Worm (Caenorhabditis elegans) whole organism, early embryonic: ENCODE measurements around the gene F56B3.4.

ENCODE experiments used
- B0310.2 ChIP-seq: sonication (generic microtip); optimal IDR thresholded peaks from 2 replicates; lab custom pipeline; 2016; ENCODE audit warnings: mild to moderate bottlenecking, missing genetic modification characterization, missing compliant biosample characterization
- F13C5.2 ChIP-seq: sonication (generic microtip); optimal IDR thresholded peaks from 2 replicates; lab custom pipeline; 2017; ENCODE audit warnings: mild to moderate bottlenecking, missing genetic modification characterization, inconsistent platforms, missing compliant biosample characterization
- aly-1 ChIP-seq: sonication (generic microtip); optimal IDR thresholded peaks from 2 replicates; lab custom pipeline; 2016; ENCODE audit warnings: missing genetic modification characterization, missing compliant biosample characterization
- ama-1 ChIP-seq: fragments of 150-350 bp; optimal IDR thresholded peaks from 2 replicates; lab custom pipeline; 2014
- ceh-13 ChIP-seq: fragments of 200-800 bp; sonication (Bioruptor generic); optimal IDR thresholded peaks from 2 replicates; lab custom pipeline; 2018; ENCODE audit warnings: mild to moderate bottlenecking, missing genetic modification characterization, missing compliant biosample characterization
- ceh-36 ChIP-seq: sonication (generic microtip); optimal IDR thresholded peaks from 2 replicates; lab custom pipeline; 2016; ENCODE audit warnings: missing genetic modification characterization, inconsistent platforms, missing compliant biosample characterization
- ets-7 ChIP-seq: sonication (generic microtip); optimal IDR thresholded peaks from 2 replicates; lab custom pipeline; 2016; ENCODE audit warnings: missing genotype, missing genetic modification characterization, missing compliant biosample characterization
- flt-1 ChIP-seq: fragments of 200-800 bp; sonication (Bioruptor generic); IDR thresholded peaks from 2 replicates; pipeline ENCODE4 v1.3.6; 2022; ENCODE audit warnings: missing genetic modification characterization, missing compliant biosample characterization
- hmbx-1 ChIP-seq: sonication (generic microtip); optimal IDR thresholded peaks from 2 replicates; lab custom pipeline; 2016; ENCODE audit warnings: mild to moderate bottlenecking, missing genetic modification characterization, missing compliant biosample characterization
- hmg-4 ChIP-seq: fragments of 200-800 bp; sonication (Bioruptor generic); optimal IDR thresholded peaks from 2 replicates; lab custom pipeline; 2018; ENCODE audit warnings: mild to moderate bottlenecking, missing genetic modification characterization, missing compliant biosample characterization
- hnd-1 ChIP-seq: sonication (generic microtip); optimal IDR thresholded peaks from 2 replicates; lab custom pipeline; 2016; ENCODE audit warnings: missing genetic modification characterization, missing compliant biosample characterization
- pes-1 ChIP-seq: fragments of 200-800 bp; sonication (Bioruptor generic); IDR thresholded peaks from 2 replicates; pipeline ENCODE4 v1.3.6; 2022; ENCODE audit warnings: missing genetic modification reagents, missing genetic modification characterization, missing compliant biosample characterization
- scrt-1 ChIP-seq: fragments of 200-800 bp; sonication (Bioruptor generic); IDR thresholded peaks from 2 replicates; pipeline ENCODE4 v1.3.6; 2022; ENCODE audit warnings: missing genetic modification characterization, missing compliant biosample characterization
- sea-1 ChIP-seq: fragments of 200-800 bp; sonication (Bioruptor generic); conservative IDR thresholded peaks from 2 replicates; pipeline ENCODE4 v1.3.6; 2022; ENCODE audit warnings: missing genetic modification characterization, missing compliant biosample characterization
- tbx-11 ChIP-seq: fragments of 200-800 bp; sonication (Bioruptor generic); IDR thresholded peaks from 2 replicates; pipeline ENCODE4 v1.3.6; 2022; ENCODE audit warnings: missing genetic modification characterization, missing compliant biosample characterization
- tbx-37 ChIP-seq: fragments of 200-800 bp; sonication (Bioruptor generic); conservative IDR thresholded peaks from 2 replicates; pipeline ENCODE4 v1.3.6; 2022; ENCODE audit warnings: missing genetic modification reagents, missing genetic modification characterization, missing compliant biosample characterization
- tra-4 ChIP-seq: sonication (generic microtip); optimal IDR thresholded peaks from 2 replicates; lab custom pipeline; 2017; ENCODE audit warnings: missing genetic modification characterization, missing compliant biosample characterization

F56B3.4 gene

DNA sequence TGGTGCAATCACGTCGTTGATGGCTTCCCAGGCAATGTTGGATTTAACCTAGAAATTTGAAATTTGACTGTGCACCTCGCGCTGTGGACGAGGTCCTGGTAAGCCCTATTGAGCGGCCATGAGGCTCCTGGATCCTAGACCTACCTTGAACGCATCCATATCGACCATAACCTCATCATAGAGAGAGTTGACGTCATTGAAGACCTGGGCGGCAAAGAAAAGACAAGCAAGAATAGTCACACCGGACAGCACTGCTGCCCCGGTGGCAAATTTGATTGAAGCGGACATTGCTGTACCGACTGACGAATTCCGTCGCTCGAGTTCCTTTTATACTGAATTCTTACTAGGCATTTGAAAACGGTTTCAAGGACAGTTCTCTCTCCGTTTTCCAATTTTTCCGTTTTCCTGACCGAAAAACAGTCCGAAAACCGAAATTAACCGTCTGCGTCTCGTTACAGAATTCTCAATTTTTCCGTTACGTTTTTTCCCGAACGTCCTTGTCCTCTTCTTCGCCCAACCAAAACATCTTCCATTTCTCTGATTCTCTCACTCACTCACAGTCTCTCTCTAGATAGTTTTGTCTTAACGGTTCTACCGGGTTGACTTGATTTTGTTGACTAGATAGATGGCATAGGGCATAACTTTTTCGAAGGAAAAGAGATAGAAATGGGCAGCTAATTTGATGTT is 30.6 kb downstream of the F56B3.4 start, which contains the start of gene col-103:
Gene col-103, minus strand, starts transcription at position 302 of the 687 bp plus-strand sequence.
- no peak for TF ChIP-seq pes-1 (GFP tag; lab: Robert Waterston, UW)
- no peak for TF ChIP-seq F13C5.2
- TF ChIP-seq ceh-13 (GFP tag; lab: Kevin White, UChicago) = no peak
- TF ChIP-seq B0310.2 (tag; lab: Kevin White, UChicago) = no peak
- TF ChIP-seq aly-1 = no peak
- TF ChIP-seq flt-1 (GFP tag; lab: Robert Waterston, UW) = no peak
- TF ChIP-seq ceh-36 = no peak
- TF ChIP-seq tbx-11 (GFP tag; lab: Robert Waterston, UW) = no peak
- no peak for TF ChIP-seq tra-4 (tag; lab: Kevin White, UChicago)
- no peak for TF ChIP-seq hmg-4
- TF ChIP-seq hmbx-1 (tag; lab: Kevin White, UChicago) = no peak
- no peak for TF ChIP-seq ets-7

DNA sequence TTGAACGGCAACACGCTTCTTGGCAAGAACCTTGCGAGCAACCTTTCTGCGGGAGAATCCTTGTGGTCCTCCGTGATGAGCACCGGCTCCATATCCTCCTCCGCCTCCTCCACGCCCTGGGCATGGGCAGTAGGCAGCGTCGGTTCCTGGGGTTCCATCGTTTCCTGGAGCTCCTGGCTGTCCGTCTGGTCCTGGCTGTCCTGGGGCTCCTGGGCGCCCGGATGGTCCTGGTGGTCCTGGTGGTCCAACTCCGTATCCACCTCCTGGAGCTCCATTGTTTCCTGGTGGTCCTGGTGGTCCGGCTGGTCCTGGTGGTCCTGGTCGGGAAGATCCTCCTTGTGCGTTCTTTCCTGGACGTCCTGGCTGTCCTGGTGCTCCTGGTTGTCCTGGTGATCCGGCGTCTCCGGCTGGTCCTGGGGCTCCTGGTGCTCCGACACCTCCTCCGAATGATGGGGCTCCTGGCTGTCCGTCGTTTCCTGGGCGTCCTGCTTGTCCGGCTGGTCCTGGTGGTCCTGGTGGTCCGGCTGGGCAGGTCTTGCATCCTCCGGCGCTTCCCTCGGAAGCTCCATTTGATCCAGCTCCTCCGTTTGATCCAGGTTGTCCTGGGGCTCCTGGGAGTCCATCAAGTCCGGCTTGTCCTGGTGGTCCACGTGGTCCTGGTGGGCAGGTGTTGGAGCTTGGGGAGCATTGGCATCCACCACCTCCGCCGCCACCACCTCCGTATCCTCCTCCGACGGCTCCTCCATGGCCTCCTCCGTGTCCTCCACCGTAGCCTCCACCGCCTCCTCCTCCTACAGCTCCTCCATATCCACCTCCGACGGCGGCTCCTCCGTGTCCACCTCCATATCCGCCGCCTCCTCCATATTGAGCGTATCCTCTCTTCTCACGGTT is 31.3 kb downstream of the F56B3.4 start:
- TF ChIP-seq ceh-36 (no peak), hmg-4 (no peak), hnd-1 (tag; lab: Kevin White, UChicago) (no peak), F13C5.2 (no peak), sea-1 (GFP tag; lab: Robert Waterston, UW) (no peak), pes-1 (GFP tag; lab: Robert Waterston, UW) (no peak), scrt-1 (no peak), ets-7 (no peak), aly-1 (no peak), tbx-11 (GFP tag; lab: Robert Waterston, UW) (no peak), tra-4 (tag; lab: Kevin White, UChicago) (no peak), ama-1 (lab: Kevin White, UChicago) (no peak), ceh-13 (GFP tag; lab: Kevin White, UChicago) (no peak), hmbx-1 (tag; lab: Kevin White, UChicago) (no peak), flt-1 (GFP tag; lab: Robert Waterston, UW) (no peak), tbx-37 (GFP tag; lab: Robert Waterston, UW) (no peak), B0310.2 (tag; lab: Kevin White, UChicago) (no peak)

DNA sequence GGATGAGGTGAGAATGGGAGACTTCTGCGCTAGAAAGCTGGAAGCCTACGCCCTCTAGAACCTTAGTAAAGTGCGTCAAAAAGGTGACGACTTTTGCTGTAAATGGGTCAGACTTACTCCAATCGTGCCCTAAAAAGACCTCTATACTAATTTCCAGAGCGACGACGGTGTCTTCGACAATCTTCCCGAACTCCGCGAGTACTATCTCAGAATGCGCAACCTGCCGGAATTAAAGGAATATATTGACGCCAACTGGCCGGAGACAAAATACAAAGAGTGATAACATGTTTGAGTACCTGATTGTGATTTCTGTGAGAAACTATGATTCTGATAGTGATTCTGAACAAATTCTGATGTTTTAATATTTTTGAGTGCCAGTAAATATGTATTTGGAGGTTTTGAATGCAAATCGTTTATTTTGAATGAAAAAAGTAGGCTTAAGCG is 32.0 kb downstream of the F56B3.4 start:
- TF ChIP-seq sea-1 (GFP tag; lab: Robert Waterston, UW) (no peak), tbx-37 (GFP tag; lab: Robert Waterston, UW) (no peak), aly-1 (no peak), tbx-11 (GFP tag; lab: Robert Waterston, UW) (no peak), pes-1 (GFP tag; lab: Robert Waterston, UW) (no peak), hnd-1 (tag; lab: Kevin White, UChicago) (no peak), B0310.2 (tag; lab: Kevin White, UChicago) (no peak), hmg-4 (no peak), flt-1 (GFP tag; lab: Robert Waterston, UW) (no peak), hmbx-1 (tag; lab: Kevin White, UChicago) (no peak), ama-1 (lab: Kevin White, UChicago) (no peak), ceh-13 (GFP tag; lab: Kevin White, UChicago) (no peak), F13C5.2 (no peak), scrt-1 (no peak), tra-4 (tag; lab: Kevin White, UChicago) (no peak)

DNA sequence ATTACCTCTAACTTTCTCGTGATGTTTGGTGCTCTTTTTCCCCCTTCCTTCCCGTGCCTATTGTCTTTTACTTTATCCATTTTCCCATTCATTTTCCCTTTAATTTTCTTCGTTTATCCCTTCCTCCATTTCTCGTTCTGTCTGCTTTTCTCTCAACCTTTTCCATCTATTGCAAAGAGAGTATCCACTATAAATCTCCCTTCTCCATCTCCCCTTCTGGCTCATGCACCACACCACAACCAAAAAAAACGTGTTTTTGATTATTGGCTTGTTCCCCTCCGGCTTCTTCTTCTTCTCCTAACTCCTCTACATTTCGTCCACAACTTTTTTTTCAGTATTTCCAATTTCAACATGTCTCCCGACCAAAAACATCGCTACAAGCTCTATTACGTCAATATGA is 33.8 kb downstream of the F56B3.4 start, which contains the start of gene gst-40:
Gene gst-40, plus strand, starts transcription at position 236 of the 400 bp plus-strand sequence.
- TF ChIP-seq tbx-11 (GFP tag; lab: Robert Waterston, UW) = no peak
- no peak for TF ChIP-seq flt-1 (GFP tag; lab: Robert Waterston, UW)
- no peak for TF ChIP-seq F13C5.2
- no peak for TF ChIP-seq sea-1 (GFP tag; lab: Robert Waterston, UW)
- TF ChIP-seq aly-1 = no peak
- no peak for TF ChIP-seq hnd-1 (tag; lab: Kevin White, UChicago)
- no peak for TF ChIP-seq hmbx-1 (tag; lab: Kevin White, UChicago)
- no peak for TF ChIP-seq ceh-36
- TF ChIP-seq tbx-37 (GFP tag; lab: Robert Waterston, UW) = no peak
- TF ChIP-seq ceh-13 (GFP tag; lab: Kevin White, UChicago) = no peak

DNA sequence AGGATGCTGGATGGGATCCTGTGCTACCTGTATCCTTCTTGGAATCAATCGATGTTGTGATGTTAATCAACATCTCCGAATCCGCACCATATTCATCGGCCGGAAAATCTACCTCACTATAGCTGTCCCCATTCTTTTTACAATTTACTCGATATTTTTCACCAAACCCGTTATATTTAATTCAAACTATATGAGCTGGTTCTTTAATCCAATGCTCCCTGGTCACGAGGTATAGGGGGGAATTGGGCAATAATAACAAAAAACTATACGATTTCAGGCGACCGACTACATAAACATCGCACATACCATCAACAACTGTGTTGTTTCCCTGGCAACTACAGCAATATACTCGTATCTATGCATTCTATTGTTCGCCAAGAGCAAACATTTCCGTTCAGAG is 36.5 kb downstream of the F56B3.4 start:
- TF ChIP-seq scrt-1 (no peak), tbx-11 (GFP tag; lab: Robert Waterston, UW) (no peak), ets-7 (no peak), sea-1 (GFP tag; lab: Robert Waterston, UW) (no peak), hmbx-1 (tag; lab: Kevin White, UChicago) (no peak), ama-1 (lab: Kevin White, UChicago) (no peak), hmg-4 (no peak), ceh-13 (GFP tag; lab: Kevin White, UChicago) (no peak), aly-1 (no peak)

DNA sequence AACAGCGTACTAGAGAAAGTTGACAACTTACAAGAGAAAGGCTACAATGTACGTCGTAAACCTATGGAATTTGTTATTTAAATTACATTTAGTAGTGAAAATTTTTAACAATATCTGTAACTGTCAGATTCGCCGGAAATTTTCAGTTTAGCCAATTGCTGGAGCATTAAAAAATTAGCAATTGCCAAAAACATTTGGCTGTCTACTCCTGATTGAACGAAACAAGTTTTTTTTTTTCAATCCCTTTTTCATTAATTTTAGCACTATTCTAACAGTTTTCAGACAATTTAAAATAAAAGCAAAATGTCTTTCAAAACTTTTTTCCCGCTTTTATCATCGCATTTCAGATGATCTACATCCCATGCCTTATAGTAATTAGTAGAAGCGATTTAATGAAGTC is 37.1 kb downstream of the F56B3.4 start:
- no peak for TF ChIP-seq tra-4 (tag; lab: Kevin White, UChicago)
- no peak for TF ChIP-seq sea-1 (GFP tag; lab: Robert Waterston, UW)
- TF ChIP-seq hnd-1 (tag; lab: Kevin White, UChicago) = no peak
- no peak for TF ChIP-seq tbx-11 (GFP tag; lab: Robert Waterston, UW)
- no peak for TF ChIP-seq flt-1 (GFP tag; lab: Robert Waterston, UW)
- TF ChIP-seq hmg-4 = no peak
- no peak for TF ChIP-seq ceh-13 (GFP tag; lab: Kevin White, UChicago)
- no peak for TF ChIP-seq B0310.2 (tag; lab: Kevin White, UChicago)
- TF ChIP-seq pes-1 (GFP tag; lab: Robert Waterston, UW) = no peak
- TF ChIP-seq ets-7 = no peak
- no peak for TF ChIP-seq aly-1
- no peak for TF ChIP-seq hmbx-1 (tag; lab: Kevin White, UChicago)
- TF ChIP-seq ama-1 (lab: Kevin White, UChicago) = no peak
- TF ChIP-seq ceh-36 = no peak
- no peak for TF ChIP-seq tbx-37 (GFP tag; lab: Robert Waterston, UW)
- TF ChIP-seq scrt-1 = no peak
- TF ChIP-seq F13C5.2 = no peak
